Worm (Caenorhabditis elegans) whole organism, early embryonic: ENCODE measurements around the gene T26A8.4.

ENCODE experiments used
- B0310.2 ChIP-seq: sonication (generic microtip); optimal IDR thresholded peaks from 2 replicates; lab custom pipeline; 2016; ENCODE audit warnings: mild to moderate bottlenecking, missing genetic modification characterization, missing compliant biosample characterization
- F13C5.2 ChIP-seq: sonication (generic microtip); optimal IDR thresholded peaks from 2 replicates; lab custom pipeline; 2017; ENCODE audit warnings: mild to moderate bottlenecking, missing genetic modification characterization, inconsistent platforms, missing compliant biosample characterization
- ama-1 ChIP-seq: fragments of 150-350 bp; optimal IDR thresholded peaks from 2 replicates; lab custom pipeline; 2014
- ceh-36 ChIP-seq: sonication (generic microtip); optimal IDR thresholded peaks from 2 replicates; lab custom pipeline; 2016; ENCODE audit warnings: missing genetic modification characterization, inconsistent platforms, missing compliant biosample characterization
- ets-7 ChIP-seq: sonication (generic microtip); optimal IDR thresholded peaks from 2 replicates; lab custom pipeline; 2016; ENCODE audit warnings: missing genotype, missing genetic modification characterization, missing compliant biosample characterization
- flt-1 ChIP-seq: fragments of 200-800 bp; sonication (Bioruptor generic); IDR thresholded peaks from 2 replicates; pipeline ENCODE4 v1.3.6; 2022; ENCODE audit warnings: missing genetic modification characterization, missing compliant biosample characterization
- hmbx-1 ChIP-seq: sonication (generic microtip); optimal IDR thresholded peaks from 2 replicates; lab custom pipeline; 2016; ENCODE audit warnings: mild to moderate bottlenecking, missing genetic modification characterization, missing compliant biosample characterization
- hmg-4 ChIP-seq: fragments of 200-800 bp; sonication (Bioruptor generic); optimal IDR thresholded peaks from 2 replicates; lab custom pipeline; 2018; ENCODE audit warnings: mild to moderate bottlenecking, missing genetic modification characterization, missing compliant biosample characterization
- scrt-1 ChIP-seq: fragments of 200-800 bp; sonication (Bioruptor generic); IDR thresholded peaks from 2 replicates; pipeline ENCODE4 v1.3.6; 2022; ENCODE audit warnings: missing genetic modification characterization, missing compliant biosample characterization
- sea-1 ChIP-seq: fragments of 200-800 bp; sonication (Bioruptor generic); conservative IDR thresholded peaks from 2 replicates; pipeline ENCODE4 v1.3.6; 2022; ENCODE audit warnings: missing genetic modification characterization, missing compliant biosample characterization
- tbx-11 ChIP-seq: fragments of 200-800 bp; sonication (Bioruptor generic); IDR thresholded peaks from 2 replicates; pipeline ENCODE4 v1.3.6; 2022; ENCODE audit warnings: missing genetic modification characterization, missing compliant biosample characterization
- tbx-37 ChIP-seq: fragments of 200-800 bp; sonication (Bioruptor generic); conservative IDR thresholded peaks from 2 replicates; pipeline ENCODE4 v1.3.6; 2022; ENCODE audit warnings: missing genetic modification reagents, missing genetic modification characterization, missing compliant biosample characterization
- tra-4 ChIP-seq: sonication (generic microtip); optimal IDR thresholded peaks from 2 replicates; lab custom pipeline; 2017; ENCODE audit warnings: missing genetic modification characterization, missing compliant biosample characterization

DNA sequence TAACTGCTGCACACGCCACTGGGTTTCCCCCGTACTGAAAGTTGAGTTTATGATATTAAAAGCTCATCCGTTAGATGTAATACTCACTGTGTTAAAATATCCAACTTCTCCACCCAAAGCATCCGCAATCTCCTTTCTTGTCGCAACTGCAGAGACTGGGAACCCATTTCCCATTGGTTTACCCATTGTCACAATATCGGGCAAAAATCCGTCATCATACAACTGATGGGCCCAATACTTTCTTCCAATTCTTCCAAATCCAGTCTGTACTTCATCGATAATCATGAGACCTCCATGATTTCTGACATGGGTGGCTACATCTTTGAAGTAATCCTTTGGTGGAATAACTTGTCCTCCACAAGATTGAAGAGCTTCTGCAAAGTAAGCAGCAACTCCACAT, 17.2 kb upstream of the T26A8.4 start:
- TF ChIP-seq ama-1 (lab: Kevin White, UChicago) = no peak
- no peak for TF ChIP-seq F13C5.2 (tag; lab: Kevin White, UChicago)
- no peak for TF ChIP-seq tra-4 (tag; lab: Kevin White, UChicago)
- no peak for TF ChIP-seq B0310.2
- TF ChIP-seq tbx-37 (GFP tag; lab: Robert Waterston, UW) = no peak
- TF ChIP-seq ets-7 (tag; lab: Kevin White, UChicago) = no peak
- no peak for TF ChIP-seq sea-1
- no peak for TF ChIP-seq hmbx-1 (tag; lab: Kevin White, UChicago)
- no peak for TF ChIP-seq tbx-11 (GFP tag; lab: Robert Waterston, UW)
- no peak for TF ChIP-seq hmg-4 (GFP tag; lab: Kevin White, UChicago)
- no peak for TF ChIP-seq scrt-1 (GFP tag; lab: Robert Waterston, UW)
- no peak for TF ChIP-seq flt-1
- no peak for TF ChIP-seq ceh-36 (tag; lab: Kevin White, UChicago)
